Fruit fly (Drosophila melanogaster): Measurements from ENCODE around the gene CG4733.

Gene CG4733

DNA sequence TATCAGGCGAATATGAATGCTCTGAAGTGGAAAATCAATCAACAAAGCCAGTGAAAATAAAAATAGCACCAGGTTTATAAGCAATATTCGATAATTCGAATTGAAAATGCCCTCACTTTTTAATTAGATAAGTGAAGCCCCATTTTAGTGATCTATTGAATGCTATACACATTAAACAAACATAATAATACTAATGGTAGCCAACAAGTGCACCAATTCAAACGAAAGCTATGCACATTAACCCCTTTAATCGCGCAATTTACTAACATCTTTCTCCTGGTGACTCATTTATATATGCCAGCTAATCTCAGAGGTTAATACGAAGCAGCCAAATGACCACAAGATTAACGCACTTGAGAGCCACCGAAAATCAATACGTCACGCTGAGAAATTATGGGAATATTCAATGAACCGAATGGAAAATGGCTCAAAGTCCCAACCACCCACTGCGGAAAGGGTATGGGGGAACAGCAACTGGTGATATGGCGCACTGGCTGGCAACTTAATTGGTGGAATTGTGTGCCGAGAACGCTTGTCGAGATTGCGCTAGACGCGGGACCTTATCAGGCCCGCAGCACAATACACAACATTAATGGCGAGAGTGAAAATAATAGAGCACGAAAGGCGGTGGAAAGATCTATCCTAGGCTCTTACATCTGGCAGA is 31.0 kb upstream of the CG4733 start (continued):
- TF ChIP-seq Sp1 (GFP tag; optimal IDR thresholded peaks at IDR 0.05) (no peak), Myc (optimal IDR thresholded peaks at IDR 0.05) (no peak), GATAd (GFP tag; optimal IDR thresholded peaks at IDR 0.05) (no peak), psq (GFP tag; optimal IDR thresholded peaks at IDR 0.05) (peak; percentile 40), Rel (GFP tag; optimal IDR thresholded peaks at IDR 0.05) (no peak), Rel (tag; optimal IDR thresholded peaks at IDR 0.05) (peak; percentile 49), usp (GFP tag; optimal IDR thresholded peaks at IDR 0.05) (no peak), Hnf4 (GFP tag; optimal IDR thresholded peaks at IDR 0.05) (peak; percentile 24), OdsH (GFP tag; optimal IDR thresholded peaks at IDR 0.05) (peak; percentile 28), CG32264 (GFP tag; optimal IDR thresholded peaks at IDR 0.05) (no peak)

dm6 chr3R:19860996-19861719 is 29.3 kb upstream of the CG4733 start, which contains the start of the genes Ire1 and Mrm2:
TSS of gene Ire1 (minus strand) at chr3R:19861291.
TSS of gene Mrm2 (plus strand) at chr3R:19861610.
- TF ChIP-seq OdsH (GFP tag; optimal IDR thresholded peaks at IDR 0.05) (peak; percentile 63), ey (GFP tag; optimal IDR thresholded peaks at IDR 0.05) (peak; percentile 76), lola (GFP tag; optimal IDR thresholded peaks at IDR 0.05) (peak; percentile 97), CrebA (GFP tag; optimal IDR thresholded peaks at IDR 0.05; ENCODE audit: borderline replicate concordance) (no peak), Hr78 (GFP tag; optimal IDR thresholded peaks at IDR 0.05) (peak; percentile 89), Dfd (GFP tag; optimal IDR thresholded peaks at IDR 0.05) (no peak), dmrt93B (GFP tag; optimal IDR thresholded peaks at IDR 0.05) (peak; percentile 63), Dif (GFP tag; optimal IDR thresholded peaks at IDR 0.05; ENCODE audit: partially characterized antibody) (peak; percentile 60), N (GFP tag; optimal IDR thresholded peaks at IDR 0.05) (peak; percentile 100), fru (GFP tag; optimal IDR thresholded peaks at IDR 0.05) (peak; percentile 70), Mio (GFP tag; optimal IDR thresholded peaks at IDR 0.05) (no peak), Abd-B (GFP tag; optimal IDR thresholded peaks at IDR 0.05) (peak; percentile 68), usp (GFP tag; optimal IDR thresholded peaks at IDR 0.05) (no peak), woc (GFP tag; optimal IDR thresholded peaks at IDR 0.05) (peak; percentile 84), rgr (GFP tag; optimal IDR thresholded peaks at IDR 0.05) (peak; percentile 82), pan (optimal IDR thresholded peaks at IDR 0.05) (no peak), CG9705 (GFP tag; optimal IDR thresholded peaks at IDR 0.05) (peak; percentile 61), jim (GFP tag; optimal IDR thresholded peaks at IDR 0.05) (peak; percentile 67), Sp1 (GFP tag; optimal IDR thresholded peaks at IDR 0.05) (peak; percentile 65), Rel (GFP tag; optimal IDR thresholded peaks at IDR 0.05) (no peak), Rel (tag; optimal IDR thresholded peaks at IDR 0.05) (peak; percentile 60), dsf (GFP tag; optimal IDR thresholded peaks at IDR 0.05; ENCODE audit: borderline replicate concordance) (peak; percentile 43), sv (GFP tag; optimal IDR thresholded peaks at IDR 0.05) (peak; percentile 75), tai (GFP tag; optimal IDR thresholded peaks at IDR 0.05) (no peak), Jra (GFP tag; optimal IDR thresholded peaks at IDR 0.05) (peak; percentile 68), CG32264 (GFP tag; optimal IDR thresholded peaks at IDR 0.05) (no peak), GATAd (GFP tag; optimal IDR thresholded peaks at IDR 0.05) (no peak), br (GFP tag; optimal IDR thresholded peaks at IDR 0.05) (peak; percentile 73), dl (GFP tag; optimal IDR thresholded peaks at IDR 0.05; ENCODE audit: insufficient read depth in 1 of 2, partially characterized antibody in 2 of 2) (no peak), sage (GFP tag; optimal IDR thresholded peaks at IDR 0.05) (no peak), psq (GFP tag; optimal IDR thresholded peaks at IDR 0.05) (peak; percentile 63), Vsx2 (GFP tag; optimal IDR thresholded peaks at IDR 0.05; ENCODE audit: partially characterized antibody) (no peak), foxo (GFP tag; optimal IDR thresholded peaks at IDR 0.05) (peak in 1 of 2 experiments; percentile 85), brk (GFP tag; optimal IDR thresholded peaks at IDR 0.05) (no peak), Hr83 (GFP tag; optimal IDR thresholded peaks at IDR 0.05; ENCODE audit: poor library complexity, severe bottlenecking) (peak; percentile 63), h (GFP tag; optimal IDR thresholded peaks at IDR 0.05) (peak; percentile 77), HLH106 (tag; optimal IDR thresholded peaks at IDR 0.05) (peak; percentile 80), Hnf4 (GFP tag; optimal IDR thresholded peaks at IDR 0.05) (peak; percentile 84), Myc (optimal IDR thresholded peaks at IDR 0.05) (no peak)
